Fruit fly (Drosophila melanogaster): ENCODE results near the gene Cyp6v1.

The Cyp6v1 gene

dm6 chrX:20656535-20657350, at the start of gene Cyp6v1:
Cyp6v1 (plus strand) TSS chrX:20657122.
- TF ChIP-seq CG12768 (GFP tag; optimal IDR thresholded peaks at IDR 0.05) (peak; percentile 43), cic (GFP tag; optimal IDR thresholded peaks at IDR 0.05) (no peak), tj (GFP tag; optimal IDR thresholded peaks at IDR 0.05) (peak; percentile 57), bab1 (GFP tag; optimal IDR thresholded peaks at IDR 0.05) (peak; percentile 28), pad (GFP tag; optimal IDR thresholded peaks at IDR 0.05) (peak; percentile 72), CG7045 (GFP tag; optimal IDR thresholded peaks at IDR 0.05) (peak; percentile 62), CG33017 (tag; optimal IDR thresholded peaks at IDR 0.05) (no peak), CG5204 (GFP tag; optimal IDR thresholded peaks at IDR 0.05) (peak; percentile 53), cnc (optimal IDR thresholded peaks at IDR 0.05) (peak; percentile 85 to 87), CG14711 (tag; optimal IDR thresholded peaks at IDR 0.05) (peak; percentile 41), ovo (GFP tag; optimal IDR thresholded peaks at IDR 0.05) (peak; percentile 59), CG11617 (GFP tag; optimal IDR thresholded peaks at IDR 0.05) (peak; percentile 85), Hr96 (GFP tag; optimal IDR thresholded peaks at IDR 0.05) (peak; percentile 60), kay (GFP tag; ENCODE audit: borderline replicate concordance) (peak; percentile 85), Mnt (GFP tag; optimal IDR thresholded peaks at IDR 0.05) (peak; percentile 51), CG7101 (tag; optimal IDR thresholded peaks at IDR 0.05) (peak; percentile 57), Crg-1 (GFP tag; optimal IDR thresholded peaks at IDR 0.05) (peak; percentile 25), CG1620 (GFP tag; optimal IDR thresholded peaks at IDR 0.05) (peak; percentile 39), Clk (GFP tag; optimal IDR thresholded peaks at IDR 0.05) (peak; percentile 44), toe (GFP tag; optimal IDR thresholded peaks at IDR 0.05) (peak; percentile 63)

- peak; percentile 54 for TF ChIP-seq pad (GFP tag; optimal IDR thresholded peaks at IDR 0.05)
- no peak for TF ChIP-seq Clk (GFP tag; optimal IDR thresholded peaks at IDR 0.05)
Measured at dm6 chrX:20612979-20613378, 43.9 kb upstream of the Cyp6v1 start.

dm6 chrX:20623673-20624072, 33.2 kb upstream of the Cyp6v1 start, which contains the start of gene RunxA:
RunxA (minus strand) TSS chrX:20623773.
- TF ChIP-seq tj (GFP tag; optimal IDR thresholded peaks at IDR 0.05) = no peak
- TF ChIP-seq pad (GFP tag; optimal IDR thresholded peaks at IDR 0.05) = no peak
- no peak for TF ChIP-seq bab1 (GFP tag; optimal IDR thresholded peaks at IDR 0.05)
- TF ChIP-seq Crg-1 (GFP tag; optimal IDR thresholded peaks at IDR 0.05) = no peak
- TF ChIP-seq CG33017 (tag; optimal IDR thresholded peaks at IDR 0.05) = no peak
- no peak for TF ChIP-seq CG1620 (GFP tag; optimal IDR thresholded peaks at IDR 0.05)
- TF ChIP-seq CG7045 (GFP tag; optimal IDR thresholded peaks at IDR 0.05) = no peak
- no peak for TF ChIP-seq Hr96 (GFP tag; optimal IDR thresholded peaks at IDR 0.05)
- no peak for TF ChIP-seq CG14711 (tag; optimal IDR thresholded peaks at IDR 0.05)
- no peak for TF ChIP-seq CG7101 (tag; optimal IDR thresholded peaks at IDR 0.05)
- no peak for TF ChIP-seq Mnt (GFP tag; optimal IDR thresholded peaks at IDR 0.05)
- no peak for TF ChIP-seq kay (GFP tag; ENCODE audit: borderline replicate concordance)
- TF ChIP-seq cnc (optimal IDR thresholded peaks at IDR 0.05) = no peak
- TF ChIP-seq Clk (GFP tag; optimal IDR thresholded peaks at IDR 0.05) = no peak
- no peak for TF ChIP-seq cic (GFP tag; optimal IDR thresholded peaks at IDR 0.05)

- TF ChIP-seq ovo (GFP tag; optimal IDR thresholded peaks at IDR 0.05) (no peak), pad (GFP tag; optimal IDR thresholded peaks at IDR 0.05) (no peak), cic (GFP tag; optimal IDR thresholded peaks at IDR 0.05) (no peak), Hr96 (GFP tag; optimal IDR thresholded peaks at IDR 0.05) (no peak), CG5204 (GFP tag; optimal IDR thresholded peaks at IDR 0.05) (no peak)
Measured at dm6 chrX:20629360-20629759, 27.6 kb upstream of the Cyp6v1 start.

dm6 chrX:20631160-20631559, 25.8 kb upstream of the Cyp6v1 start:
- TF ChIP-seq kay (GFP tag; ENCODE audit: borderline replicate concordance) (no peak), CG14711 (tag; optimal IDR thresholded peaks at IDR 0.05) (no peak), CG11617 (GFP tag; optimal IDR thresholded peaks at IDR 0.05) (no peak), tj (GFP tag; optimal IDR thresholded peaks at IDR 0.05) (no peak), Clk (GFP tag; optimal IDR thresholded peaks at IDR 0.05) (no peak), CG7045 (GFP tag; optimal IDR thresholded peaks at IDR 0.05) (no peak), CG33017 (tag; optimal IDR thresholded peaks at IDR 0.05) (no peak), bab1 (GFP tag; optimal IDR thresholded peaks at IDR 0.05) (no peak)

dm6 chrX:20632115-20632514, 24.8 kb upstream of the Cyp6v1 start:
- TF ChIP-seq CG5204 (GFP tag; optimal IDR thresholded peaks at IDR 0.05) = no peak

dm6 chrX:20636724-20637123, 20.2 kb upstream of the Cyp6v1 start:
- TF ChIP-seq CG7101 (tag; optimal IDR thresholded peaks at IDR 0.05) (no peak), bab1 (GFP tag; optimal IDR thresholded peaks at IDR 0.05) (no peak), kay (GFP tag; ENCODE audit: borderline replicate concordance) (no peak), CG7045 (GFP tag; optimal IDR thresholded peaks at IDR 0.05) (no peak), ovo (GFP tag; optimal IDR thresholded peaks at IDR 0.05) (no peak), tj (GFP tag; optimal IDR thresholded peaks at IDR 0.05) (no peak), Clk (GFP tag; optimal IDR thresholded peaks at IDR 0.05) (no peak), CG1620 (GFP tag; optimal IDR thresholded peaks at IDR 0.05) (no peak), Mnt (GFP tag; optimal IDR thresholded peaks at IDR 0.05) (no peak)

Measured in whole organism, adult.